Fruit fly (Drosophila melanogaster) whole organism, prepupa: Measurements from ENCODE around the gene frc.
A peak's percentile ranks its signal among the peaks of the same experiment; 100 is the strongest.

Experiments used
- CG8319 ChIP-seq: fragments of 200-800 bp; sonication (Bioruptor generic); optimal IDR thresholded peaks from 3 replicates; lab custom pipeline; 2016; ENCODE audit warnings: missing biosample characterization, missing genetic modification characterization
- Gug ChIP-seq: fragments of 200-800 bp; sonication (Bioruptor generic); IDR thresholded peaks from 2 replicates; pipeline ENCODE4 v1.3.6; 2022; ENCODE audit warnings: missing biosample characterization, missing genetic modification characterization

- peak; percentile 96 for TF ChIP-seq Gug (GFP tag; lab: Robert Waterston, UW)
- TF ChIP-seq CG8319 (GFP tag; lab: Kevin White, UChicago), result peak; percentile 95
Observed at dm6 chr3L:17433555-17433954, 565 bp upstream of the frc start, which contains the start of the genes Coq4 and CG32176.
